Worm (Caenorhabditis elegans) whole organism, mixed stage, embryonic: ENCODE measurements around the gene dhs-8.

ENCODE experiments used
- bed-3 ChIP-seq: fragments of 200-800 bp; sonication (Bioruptor generic); optimal IDR thresholded peaks from 3 replicates; lab custom pipeline; 2018; ENCODE audit warnings: mild to moderate bottlenecking, missing genetic modification characterization, moderate library complexity, missing compliant biosample characterization
- ces-1 ChIP-seq: fragments of 150-350 bp; optimal IDR thresholded peaks from 2 replicates; lab custom pipeline; 2014; ENCODE audit warnings: missing biosample characterization, missing genetic modification reagents, missing genetic modification characterization
- elt-1 ChIP-seq: sonication (generic microtip); optimal IDR thresholded peaks from 2 replicates; lab custom pipeline; 2017; ENCODE audit warnings: missing genetic modification characterization, mild to moderate bottlenecking, missing compliant biosample characterization, antibody characterized with exemption, moderate library complexity, borderline replicate concordance; ENCODE audit not compliant: insufficient read depth
- elt-3 ChIP-seq: fragments of 150-350 bp; optimal IDR thresholded peaks from 2 replicates; lab custom pipeline; 2014; ENCODE audit warnings: missing biosample characterization, missing genetic modification characterization
- lin-13 ChIP-seq: fragments of 150-350 bp; optimal IDR thresholded peaks from 2 replicates; lab custom pipeline; 2014; ENCODE audit warnings: missing biosample characterization, missing genetic modification characterization
- lsy-2 ChIP-seq: fragments of 150-350 bp; optimal IDR thresholded peaks from 2 replicates; lab custom pipeline; 2014; ENCODE audit warnings: missing biosample characterization, missing genetic modification characterization
- mab-5 ChIP-seq: fragments of 150-350 bp; optimal IDR thresholded peaks from 2 replicates; lab custom pipeline; 2014; ENCODE audit warnings: missing biosample characterization, missing genetic modification characterization
- nhr-12 ChIP-seq: fragments of 150-350 bp; optimal IDR thresholded peaks from 2 replicates; lab custom pipeline; 2014; ENCODE audit warnings: missing biosample characterization, missing genetic modification characterization
- nhr-237 ChIP-seq: fragments of 150-350 bp; optimal IDR thresholded peaks from 2 replicates; lab custom pipeline; 2014; ENCODE audit warnings: missing biosample characterization, missing genetic modification characterization
- sptf-1 ChIP-seq: sonication (generic microtip); optimal IDR thresholded peaks from 2 replicates; lab custom pipeline; 2017; ENCODE audit warnings: mild to moderate bottlenecking, missing genetic modification characterization, moderate library complexity, missing compliant biosample characterization
- unc-120 ChIP-seq: sonication (generic microtip); optimal IDR thresholded peaks from 2 replicates; lab custom pipeline; 2017; ENCODE audit warnings: missing genetic modification characterization, missing compliant biosample characterization; ENCODE audit not compliant: poor library complexity, severe bottlenecking
- unc-39 ChIP-seq: fragments of 150-350 bp; optimal IDR thresholded peaks from 2 replicates; lab custom pipeline; 2014; ENCODE audit warnings: missing biosample characterization, missing genetic modification characterization
- unc-62 ChIP-seq: fragments of 150-350 bp; optimal IDR thresholded peaks from 2 replicates; lab custom pipeline; 2014; ENCODE audit warnings: missing biosample characterization, missing genetic modification reagents, missing genetic modification characterization
- ztf-11 ChIP-seq: fragments of 150-350 bp; optimal IDR thresholded peaks from 2 replicates; lab custom pipeline; 2014; ENCODE audit warnings: missing biosample characterization, missing genetic modification characterization

ce11 chrII:14494414-14494463 is 3.6 kb upstream of the dhs-8 start, which contains the start of gene cysl-2:
- TF ChIP-seq unc-62 (GFP tag; lab: Kevin White, UChicago) (no peak), ces-1 (GFP tag; lab: Kevin White, UChicago) (no peak), bed-3 (GFP tag; lab: Kevin White, UChicago) (no peak), mab-5 (tag; lab: Kevin White, UChicago) (no peak), unc-39 (no peak), elt-1 (no peak), lsy-2 (tag; lab: Kevin White, UChicago) (no peak), ztf-11 (no peak), unc-120 (tag; lab: Kevin White, UChicago) (no peak), nhr-237 (tag; lab: Kevin White, UChicago) (no peak), nhr-12 (no peak), sptf-1 (no peak), elt-3 (tag; lab: Kevin White, UChicago) (no peak), lin-13 (no peak)
